Worm (Caenorhabditis elegans): ENCODE data around the gene sra-29.

The sra-29 gene

DNA sequence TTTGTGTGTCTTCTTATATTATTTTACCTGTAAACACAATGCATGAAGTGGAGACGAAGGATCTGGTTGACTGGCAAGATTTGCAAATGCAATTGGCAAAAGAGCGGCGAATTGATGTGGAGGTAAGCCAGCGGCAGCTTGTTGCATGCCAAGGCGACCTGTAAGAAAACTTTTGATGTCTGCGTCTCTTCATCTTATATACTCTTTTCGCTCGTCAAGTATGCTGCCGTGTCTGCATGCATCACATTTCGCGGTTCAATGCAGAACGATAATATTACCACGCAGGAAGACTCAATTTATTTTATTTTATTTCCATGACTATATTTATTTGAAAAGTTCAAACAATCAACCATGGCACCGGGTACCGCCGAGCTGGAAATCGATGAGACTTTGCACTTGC, 25.4 kb upstream of the sra-29 start, which contains the start of gene vps-33.2 (continued):
- TF ChIP-seq lir-1 (GFP tag; conservative IDR thresholded peaks at IDR 0.05) (no peak), repo-1 (tag; optimal IDR thresholded peaks at IDR 0.05) (no peak), ceh-79 (tag; optimal IDR thresholded peaks at IDR 0.05) (no peak), sdz-38 (tag; optimal IDR thresholded peaks at IDR 0.05) (no peak), ets-4 (GFP tag; optimal IDR thresholded peaks at IDR 0.05) (no peak), Y53F4B.3 (GFP tag; IDR thresholded peaks at IDR 0.05) (no peak), ceh-58 (GFP tag; IDR thresholded peaks at IDR 0.05) (no peak), ztf-25 (GFP tag; IDR thresholded peaks at IDR 0.05) (no peak), Y67H2A.10 (GFP tag; conservative IDR thresholded peaks at IDR 0.05) (no peak), Y95B8A.8 (GFP tag; IDR thresholded peaks at IDR 0.05) (no peak), somi-1 (GFP tag; optimal IDR thresholded peaks at IDR 0.05) (no peak), gei-17 (GFP tag; optimal IDR thresholded peaks at IDR 0.05) (no peak), pbrm-1 (GFP tag; IDR thresholded peaks at IDR 0.05) (0 out of 2 replicates have a peak, but pooled peaks have one; percentile 16), B0261.1 (tag; optimal IDR thresholded peaks at IDR 0.05) (no peak), dpl-1 (GFP tag; optimal IDR thresholded peaks at IDR 0.05) (no peak), cebp-1 (GFP tag; IDR thresholded peaks at IDR 0.05) (no peak), cebp-1 (tag; optimal IDR thresholded peaks at IDR 0.05) (peak; percentile 41), Y79H2A.3 (GFP tag; conservative IDR thresholded peaks at IDR 0.05) (no peak), madf-8 (GFP tag; conservative IDR thresholded peaks at IDR 0.05) (no peak; the same call in 1 of the 2 replicates), let-526 (GFP tag; IDR thresholded peaks at IDR 0.05) (no peak), rcor-1 (GFP tag; IDR thresholded peaks at IDR 0.05) (no peak), dox-1 (GFP tag; IDR thresholded peaks at IDR 0.05) (peak; percentile 38; the same call in 1 of the 2 replicates), F37B4.10 (GFP tag; IDR thresholded peaks at IDR 0.05) (no peak), madf-3 (GFP tag; IDR thresholded peaks at IDR 0.05) (no peak), B0035.1 (tag; optimal IDR thresholded peaks at IDR 0.05) (no peak), aptf-2 (GFP tag; conservative IDR thresholded peaks at IDR 0.05) (no peak), F33H1.4 (GFP tag; IDR thresholded peaks at IDR 0.05) (peak; percentile 51; the same call in 1 of the 2 replicates), rec-8 (tag; optimal IDR thresholded peaks at IDR 0.05) (no peak), cebp-2 (GFP tag; IDR thresholded peaks at IDR 0.05) (no peak), ztf-22 (GFP tag; optimal IDR thresholded peaks at IDR 0.05) (no peak), ceh-27 (GFP tag; optimal IDR thresholded peaks at IDR 0.05) (no peak), snpc-4 (GFP tag; optimal IDR thresholded peaks at IDR 0.05) (no peak), snpc-4 (tag; optimal IDR thresholded peaks at IDR 0.05) (peak in 1 of 4 experiments; percentile 4), D2030.7 (GFP tag; IDR thresholded peaks at IDR 0.05) (no peak), ztf-3 (GFP tag; optimal IDR thresholded peaks at IDR 0.05) (no peak), attf-3 (GFP tag; conservative IDR thresholded peaks at IDR 0.05) (0 out of 2 replicates have a peak, but pooled peaks have one; percentile 33), sptf-2 (GFP tag; optimal IDR thresholded peaks at IDR 0.05) (no peak), nfyb-1 (GFP tag; IDR thresholded peaks at IDR 0.05) (no peak), F10E7.11 (tag; optimal IDR thresholded peaks at IDR 0.05) (no peak), B0336.3 (GFP tag; IDR thresholded peaks at IDR 0.05) (no peak), lin-35 (GFP tag; optimal IDR thresholded peaks at IDR 0.05) (no peak), tbp1 (GFP tag; optimal IDR thresholded peaks at IDR 0.05) (peak; percentile 27), ekl-4 (GFP tag; IDR thresholded peaks at IDR 0.05) (no peak), F22D6.2 (tag; optimal IDR thresholded peaks at IDR 0.05) (no peak), F55B11.4 (tag; optimal IDR thresholded peaks at IDR 0.05; ENCODE audit: borderline replicate concordance, insufficient read depth) (no peak)
